Fruit fly (Drosophila melanogaster) Kc167 (cell line): Measurements from ENCODE around the gene janA.

Experiments
- Myc ChIP-seq: fragments of >200 bp; optimal IDR thresholded peaks from 2 replicates; lab custom pipeline; 2017; ENCODE audit warnings: missing external identifiers
- Sin3A ChIP-seq: fragments of >200 bp; optimal IDR thresholded peaks from 2 replicates; lab custom pipeline; 2018; ENCODE audit warnings: missing external identifiers
- h ChIP-seq: fragments of >200 bp; optimal IDR thresholded peaks from 3 replicates; lab custom pipeline; 2018; ENCODE audit warnings: missing external identifiers
- insv ChIP-seq: fragments of >200 bp; optimal IDR thresholded peaks from 3 replicates; lab custom pipeline; 2018; ENCODE audit warnings: missing external identifiers
- psq ChIP-seq: fragments of >200 bp; optimal IDR thresholded peaks from 2 replicates; lab custom pipeline; 2017; ENCODE audit warnings: missing external identifiers
- ttk ChIP-seq: sonication (Bioruptor generic); optimal IDR thresholded peaks from 2 replicates; lab custom pipeline; 2017; ENCODE audit warnings: missing external identifiers

dm6 chr3R:30058057-30058868, 18.9 kb upstream of the janA start, which contains the start of gene sima:
- no peak for TF ChIP-seq Myc
- no peak for TF ChIP-seq Sin3A (lab: Kevin White, UChicago)
- TF ChIP-seq psq (lab: Kevin White, UChicago) = peak; percentile 93
- TF ChIP-seq h (lab: Kevin White, UChicago) = no peak
- no peak for TF ChIP-seq ttk (lab: Kevin White, UChicago)
- no peak for TF ChIP-seq insv (lab: Kevin White, UChicago)
